Fruit fly (Drosophila melanogaster) whole organism, wandering third instar larva: ENCODE results near the gene pie.

Experiments used
- Abd-B ChIP-seq: fragments of >200 bp; optimal IDR thresholded peaks from 2 replicates; lab custom pipeline; 2017; ENCODE audit warnings: missing biosample characterization, missing genetic modification characterization
- CG32264 ChIP-seq: fragments of 200-800 bp; sonication (Bioruptor generic); optimal IDR thresholded peaks from 2 replicates; lab custom pipeline; 2016; ENCODE audit warnings: missing biosample characterization, missing genetic modification characterization
- CG9705 ChIP-seq: fragments of 200-800 bp; sonication (Bioruptor generic); optimal IDR thresholded peaks from 2 replicates; lab custom pipeline; 2018; ENCODE audit warnings: missing biosample characterization, mild to moderate bottlenecking, missing genetic modification characterization
- CrebA ChIP-seq: fragments of 200-800 bp; sonication (Bioruptor generic); optimal IDR thresholded peaks from 2 replicates; lab custom pipeline; 2016; ENCODE audit warnings: missing biosample characterization, mild to moderate bottlenecking, missing genetic modification characterization, borderline replicate concordance
- Dfd ChIP-seq: fragments of >200 bp; optimal IDR thresholded peaks from 2 replicates; lab custom pipeline; 2017; ENCODE audit warnings: missing biosample characterization, missing genetic modification characterization
- Dif ChIP-seq: fragments of 200-275, 200-300 bp; sonication (Bioruptor generic); optimal IDR thresholded peaks from 2 replicates; lab custom pipeline; 2018; ENCODE audit warnings: missing biosample characterization, missing genetic modification characterization; ENCODE audit not compliant: partially characterized antibody
- GATAd ChIP-seq: sonication (Bioruptor generic); optimal IDR thresholded peaks from 2 replicates; lab custom pipeline; 2016; ENCODE audit warnings: missing biosample characterization, missing genetic modification characterization
- HLH106 ChIP-seq: fragments of 200-800 bp; optimal IDR thresholded peaks from 3 replicates; lab custom pipeline; 2019; ENCODE audit warnings: missing biosample characterization, mild to moderate bottlenecking, missing genetic modification characterization, moderate library complexity
- Hnf4 ChIP-seq: fragments of 200-800 bp; sonication (Bioruptor generic); optimal IDR thresholded peaks from 2 replicates; lab custom pipeline; 2016; ENCODE audit warnings: missing biosample characterization, mild to moderate bottlenecking, missing genetic modification characterization
- Hr78 ChIP-seq: fragments of >200 bp; optimal IDR thresholded peaks from 2 replicates; lab custom pipeline; 2017; ENCODE audit warnings: missing biosample characterization, missing genetic modification characterization
- Hr83 ChIP-seq: fragments of 200-300 bp; sonication (Bioruptor generic); optimal IDR thresholded peaks from 2 replicates; lab custom pipeline; 2016; ENCODE audit warnings: missing biosample characterization, mild to moderate bottlenecking, missing genetic modification characterization, moderate library complexity; ENCODE audit not compliant: poor library complexity, severe bottlenecking
- Jra ChIP-seq: sonication (Bioruptor generic); optimal IDR thresholded peaks from 2 replicates; lab custom pipeline; 2016; ENCODE audit warnings: missing biosample characterization, missing genetic modification characterization
- Mio ChIP-seq: sonication (Bioruptor generic); optimal IDR thresholded peaks from 2 replicates; lab custom pipeline; 2016; ENCODE audit warnings: missing biosample characterization, missing genetic modification characterization
- Myc ChIP-seq: fragments of >200 bp; optimal IDR thresholded peaks from 2 replicates; lab custom pipeline; 2017
- N ChIP-seq: fragments of >200 bp; optimal IDR thresholded peaks from 2 replicates; lab custom pipeline; 2018; ENCODE audit warnings: missing biosample characterization, missing external identifiers, missing genetic modification characterization
- OdsH ChIP-seq: fragments of 200-800 bp; sonication (Bioruptor generic); optimal IDR thresholded peaks from 2 replicates; lab custom pipeline; 2016; ENCODE audit warnings: missing biosample characterization, mild to moderate bottlenecking, missing genetic modification characterization
- Rel ChIP-seq, 2 experiments: fragments of 200-800 bp; sonication (Bioruptor generic) in 1 of 2; optimal IDR thresholded peaks; 2 replicates in 1 of 2; 3 replicates in 1 of 2; lab custom pipeline; 2016 to 2019; ENCODE audit warnings: mild to moderate bottlenecking in 2 of 2, missing biosample characterization in 2 of 2, missing genetic modification characterization in 2 of 2, moderate library complexity in 1 of 2
- Sp1 ChIP-seq: fragments of 200-800 bp; sonication (Bioruptor generic); optimal IDR thresholded peaks from 3 replicates; lab custom pipeline; 2019; ENCODE audit warnings: missing biosample characterization, mild to moderate bottlenecking, missing genetic modification characterization, moderate library complexity
- Vsx2 ChIP-seq: fragments of 200-300, 225-300 bp; sonication (Bioruptor generic); optimal IDR thresholded peaks from 2 replicates; lab custom pipeline; 2018; ENCODE audit warnings: missing biosample characterization, missing genetic modification characterization; ENCODE audit not compliant: partially characterized antibody
- br ChIP-seq: fragments of 200-800 bp; sonication (Bioruptor generic); optimal IDR thresholded peaks from 2 replicates; lab custom pipeline; 2016; ENCODE audit warnings: missing biosample characterization, missing genetic modification characterization
- brk ChIP-seq: fragments of 200-800 bp; sonication (Bioruptor generic); optimal IDR thresholded peaks from 2 replicates; lab custom pipeline; 2016; ENCODE audit warnings: missing biosample characterization, mild to moderate bottlenecking, missing genetic modification characterization
- dmrt93B ChIP-seq: fragments of 200-800 bp; sonication (Bioruptor generic); optimal IDR thresholded peaks from 2 replicates; lab custom pipeline; 2018; ENCODE audit warnings: missing biosample characterization, mild to moderate bottlenecking, missing genetic modification characterization
- dsf ChIP-seq: sonication (Bioruptor generic); optimal IDR thresholded peaks from 2 replicates; lab custom pipeline; 2016; ENCODE audit warnings: missing biosample characterization, missing genetic modification characterization, borderline replicate concordance
- ey ChIP-seq: fragments of 200-800 bp; sonication (Bioruptor generic); optimal IDR thresholded peaks from 2 replicates; lab custom pipeline; 2016; ENCODE audit warnings: missing biosample characterization, missing genetic modification characterization
- foxo ChIP-seq, 2 experiments: fragments of 200-800 bp; sonication (Bioruptor generic); optimal IDR thresholded peaks; 2 replicates in 1 of 2; 3 replicates in 1 of 2; lab custom pipeline; 2016 to 2017; ENCODE audit warnings: missing biosample characterization in 2 of 2, missing genetic modification characterization in 2 of 2
- fru ChIP-seq: fragments of 200-800 bp; sonication (Bioruptor generic); optimal IDR thresholded peaks from 3 replicates; lab custom pipeline; 2016; ENCODE audit warnings: missing biosample characterization, mild to moderate bottlenecking, missing genetic modification characterization
- h ChIP-seq: fragments of 200-800 bp; sonication (Bioruptor generic); optimal IDR thresholded peaks from 3 replicates; lab custom pipeline; 2016; ENCODE audit warnings: missing biosample characterization, mild to moderate bottlenecking, missing genetic modification characterization
- jim ChIP-seq: fragments of 175-275, 200-325 bp; sonication (Bioruptor generic); optimal IDR thresholded peaks from 2 replicates; lab custom pipeline; 2016; ENCODE audit warnings: missing biosample characterization, mild to moderate bottlenecking, missing genetic modification characterization
- lola ChIP-seq: fragments of >200 bp; optimal IDR thresholded peaks from 2 replicates; lab custom pipeline; 2017; ENCODE audit warnings: missing biosample characterization, missing genetic modification characterization
- pan ChIP-seq: fragments of >200 bp; optimal IDR thresholded peaks from 2 replicates; lab custom pipeline; 2017
- psq ChIP-seq: fragments of 200-800 bp; sonication (Bioruptor generic); optimal IDR thresholded peaks from 3 replicates; lab custom pipeline; 2017; ENCODE audit warnings: missing biosample characterization, mild to moderate bottlenecking, missing genetic modification characterization, moderate library complexity
- rgr ChIP-seq: fragments of 200-800 bp; sonication (Bioruptor generic); optimal IDR thresholded peaks from 3 replicates; lab custom pipeline; 2016; ENCODE audit warnings: missing biosample characterization, mild to moderate bottlenecking, missing genetic modification characterization
- sage ChIP-seq: fragments of 200-800 bp; sonication (Bioruptor generic); optimal IDR thresholded peaks from 2 replicates; lab custom pipeline; 2016; ENCODE audit warnings: missing biosample characterization, mild to moderate bottlenecking, missing genetic modification characterization
- sv ChIP-seq: fragments of 200-800 bp; sonication (Bioruptor generic); optimal IDR thresholded peaks from 3 replicates; lab custom pipeline; 2016; ENCODE audit warnings: missing biosample characterization, missing genetic modification characterization
- tai ChIP-seq: sonication (Bioruptor generic); optimal IDR thresholded peaks from 2 replicates; lab custom pipeline; 2016; ENCODE audit warnings: missing biosample characterization, missing genetic modification characterization
- usp ChIP-seq: fragments of >200 bp; optimal IDR thresholded peaks from 2 replicates; lab custom pipeline; 2017; ENCODE audit warnings: missing biosample characterization, missing genetic modification characterization
- woc ChIP-seq: sonication (Bioruptor generic); optimal IDR thresholded peaks from 2 replicates; lab custom pipeline; 2016; ENCODE audit warnings: missing biosample characterization, mild to moderate bottlenecking, missing genetic modification characterization

Gene pie

DNA sequence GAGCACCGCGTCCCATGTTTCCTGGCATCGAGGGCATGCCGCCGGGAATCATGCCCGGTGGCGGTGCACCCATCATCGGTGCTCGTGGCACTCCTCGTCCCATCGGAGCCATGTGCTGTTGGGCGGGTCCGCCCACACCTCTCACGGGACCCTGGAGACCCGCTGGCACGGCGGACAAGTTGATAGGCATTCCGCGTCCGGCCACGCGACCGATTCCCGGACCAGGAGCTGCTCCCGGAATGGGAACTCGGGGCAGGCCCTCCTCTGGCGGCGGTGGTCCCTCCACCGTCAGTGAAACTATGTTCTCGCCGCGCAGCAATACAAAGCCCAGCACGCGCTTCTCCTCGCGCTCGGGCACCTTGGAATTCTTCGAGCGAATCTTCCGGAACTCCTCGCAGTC lies 3.0 kb upstream of the pie start:
- no peak for TF ChIP-seq Hr78 (GFP tag; lab: Kevin White, UChicago)
- TF ChIP-seq Sp1 (GFP tag; lab: Kevin White, UChicago), result no peak
- TF ChIP-seq h (GFP tag; lab: Kevin White, UChicago), result no peak
- no peak for TF ChIP-seq psq (GFP tag; lab: Kevin White, UChicago)
- TF ChIP-seq Dif, result no peak
- TF ChIP-seq N (GFP tag; lab: Kevin White, UChicago), result no peak
- TF ChIP-seq GATAd (GFP tag; lab: Kevin White, UChicago), result no peak
- no peak for TF ChIP-seq Rel (GFP tag; optimal IDR thresholded peaks at IDR 0.05; lab: Kevin White, UChicago)
- no peak for TF ChIP-seq Rel (tag; optimal IDR thresholded peaks at IDR 0.05; lab: Kevin White, UChicago)
- no peak for TF ChIP-seq pan
- no peak for TF ChIP-seq Abd-B (GFP tag; lab: Kevin White, UChicago)

DNA sequence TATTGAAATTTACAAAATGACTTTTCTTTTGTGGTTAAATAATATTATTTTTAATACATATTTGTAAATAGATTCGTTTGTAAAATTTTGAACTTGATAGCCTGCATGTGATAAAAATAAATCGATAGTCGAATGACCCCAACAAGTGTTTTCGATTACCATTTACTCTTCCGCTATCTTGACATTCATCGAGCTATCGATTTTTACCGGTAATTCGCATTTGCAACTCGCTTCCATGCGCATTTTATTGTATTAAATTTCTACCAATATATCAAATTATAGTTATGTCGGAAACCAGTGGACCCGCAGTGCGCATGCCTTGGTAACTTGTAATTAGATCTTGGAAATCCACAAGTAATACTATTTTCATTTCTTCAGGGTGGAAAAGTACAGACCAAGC lies 3.6 kb downstream of the pie start, which contains the start of gene RfC3:
RfC3 (plus strand) TSS at position 210 of the 400 bp plus-strand sequence.
- TF ChIP-seq ey (GFP tag; lab: Kevin White, UChicago), result no peak
- no peak for TF ChIP-seq br (GFP tag; lab: Kevin White, UChicago)
- TF ChIP-seq usp (GFP tag; lab: Kevin White, UChicago), result no peak
- no peak for TF ChIP-seq jim (GFP tag; lab: Kevin White, UChicago)
- TF ChIP-seq Myc (lab: Kevin White, UChicago), result no peak
- TF ChIP-seq dmrt93B, result no peak
- TF ChIP-seq Hr83 (GFP tag; lab: Kevin White, UChicago), result no peak
- TF ChIP-seq tai (GFP tag; lab: Kevin White, UChicago), result no peak
- no peak for TF ChIP-seq pan
- TF ChIP-seq CG9705 (GFP tag; lab: Kevin White, UChicago), result no peak
- no peak for TF ChIP-seq fru (GFP tag; lab: Kevin White, UChicago)
- no peak for TF ChIP-seq sage (GFP tag; lab: Kevin White, UChicago)

DNA sequence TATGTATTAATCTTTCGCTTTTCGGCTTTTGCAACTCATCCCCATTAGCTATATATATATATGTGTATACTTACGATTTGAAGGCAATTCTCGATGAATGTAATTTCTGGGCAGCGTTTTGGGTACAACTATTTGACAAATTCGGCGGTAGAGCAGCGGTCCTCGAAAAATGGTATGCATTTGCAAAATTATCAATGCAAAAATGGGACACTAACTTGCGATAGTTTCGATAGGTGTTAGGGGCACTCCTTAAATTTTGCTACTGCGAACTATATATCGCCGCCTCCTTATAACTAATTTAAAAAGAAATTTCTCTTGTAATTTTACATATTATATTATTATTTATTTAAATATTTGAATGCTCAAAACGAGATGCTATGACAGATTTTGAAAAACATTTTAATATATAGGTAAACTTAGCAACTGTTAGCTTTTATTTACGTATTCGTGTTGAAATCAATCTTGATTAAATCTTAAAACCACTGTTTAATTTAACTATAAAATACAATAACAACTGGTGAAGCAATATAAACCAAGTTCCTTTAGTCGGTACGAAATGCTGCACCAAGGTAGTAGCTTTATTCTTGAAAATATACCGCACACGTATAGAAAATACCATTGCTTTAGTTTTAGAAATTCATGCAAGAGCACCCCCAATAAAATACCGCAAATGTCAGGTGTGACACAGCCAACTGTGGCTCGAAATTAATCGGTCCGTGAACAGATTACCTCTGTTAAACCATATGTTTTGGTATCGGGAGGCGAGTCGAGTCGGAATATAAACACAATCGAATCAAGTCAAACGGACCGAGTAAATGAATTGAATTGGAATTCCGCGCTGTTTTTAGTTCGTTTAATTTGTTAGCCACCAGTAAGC lies 9.1 kb downstream of the pie start, which contains the start of the genes CG5355 and Klp31E:
CG5355 (minus strand) TSS at position 213 of the 877 bp plus-strand sequence.
Klp31E (plus strand) TSS at position 767 of the 877 bp plus-strand sequence.
- TF ChIP-seq sage (GFP tag; lab: Kevin White, UChicago) (no peak), OdsH (GFP tag; lab: Kevin White, UChicago) (peak; percentile 5), psq (GFP tag; lab: Kevin White, UChicago) (peak; percentile 63), tai (GFP tag; lab: Kevin White, UChicago) (peak; percentile 5), woc (GFP tag; lab: Kevin White, UChicago) (peak; percentile 53), CG9705 (GFP tag; lab: Kevin White, UChicago) (peak; percentile 44), Hnf4 (GFP tag; lab: Kevin White, UChicago) (peak; percentile 21), HLH106 (peak; percentile 75), Sp1 (GFP tag; lab: Kevin White, UChicago) (peak; percentile 61), Mio (GFP tag; lab: Kevin White, UChicago) (no peak), h (GFP tag; lab: Kevin White, UChicago) (no peak), ey (GFP tag; lab: Kevin White, UChicago) (peak; percentile 41), CG32264 (GFP tag; lab: Kevin White, UChicago) (peak; percentile 28), N (GFP tag; lab: Kevin White, UChicago) (no peak), Hr83 (GFP tag; lab: Kevin White, UChicago) (peak; percentile 49), brk (GFP tag; lab: Kevin White, UChicago) (no peak)

DNA sequence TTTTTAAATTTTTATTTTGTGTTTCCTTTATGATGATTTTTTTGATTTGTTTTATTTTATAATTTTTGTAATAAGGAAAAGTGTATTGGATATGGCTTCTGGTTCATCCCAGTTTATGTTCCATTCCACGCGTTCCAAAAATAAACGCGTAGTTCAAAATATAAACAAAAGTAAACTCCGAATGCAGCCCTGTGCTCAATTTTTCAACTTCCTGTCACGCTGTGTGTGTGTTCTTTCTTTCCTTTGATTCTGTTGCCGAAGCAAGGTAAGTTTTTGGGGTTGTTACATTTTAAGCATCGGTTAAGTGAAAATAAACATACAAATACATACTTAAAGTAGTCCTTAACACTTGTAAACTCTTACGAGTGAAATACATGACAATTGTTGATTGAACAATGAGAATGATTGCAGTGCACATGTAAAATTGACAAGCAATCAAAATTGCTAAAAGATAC lies 14.4 kb downstream of the pie start, which contains the start of the genes Ip259 and RpS27A:
Ip259 (plus strand) TSS at position 231 of the 455 bp plus-strand sequence.
RpS27A (plus strand) TSS at position 231 of the 455 bp plus-strand sequence.
- peak; percentile 83 for TF ChIP-seq rgr (GFP tag; lab: Kevin White, UChicago)
- peak; percentile 55 for TF ChIP-seq CG32264 (GFP tag; lab: Kevin White, UChicago)
- TF ChIP-seq Jra (GFP tag; lab: Kevin White, UChicago), result peak; percentile 38
- TF ChIP-seq Myc (lab: Kevin White, UChicago), result peak; percentile 70
- peak; percentile 66 for TF ChIP-seq tai (GFP tag; lab: Kevin White, UChicago)
- TF ChIP-seq sage (GFP tag; lab: Kevin White, UChicago), result peak; percentile 39
- TF ChIP-seq Dfd (GFP tag; lab: Kevin White, UChicago), result no peak
- TF ChIP-seq pan, result no peak
- TF ChIP-seq GATAd (GFP tag; lab: Kevin White, UChicago), result no peak
- TF ChIP-seq h (GFP tag; lab: Kevin White, UChicago), result no peak
- TF ChIP-seq Hr83 (GFP tag; lab: Kevin White, UChicago), result peak; percentile 86
- peak; percentile 64 for TF ChIP-seq Hnf4 (GFP tag; lab: Kevin White, UChicago)
- TF ChIP-seq Vsx2 (GFP tag; lab: Kevin White, UChicago), result no peak
- peak; percentile 68 for TF ChIP-seq HLH106
- no peak for TF ChIP-seq lola (GFP tag; lab: Kevin White, UChicago)
- peak; percentile 81 for TF ChIP-seq CG9705 (GFP tag; lab: Kevin White, UChicago)
- peak; percentile 37 for TF ChIP-seq ey (GFP tag; lab: Kevin White, UChicago)
- peak; percentile 24 for TF ChIP-seq Mio (GFP tag; lab: Kevin White, UChicago)
- no peak for TF ChIP-seq fru (GFP tag; lab: Kevin White, UChicago)
- peak; percentile 39 for TF ChIP-seq Dif
- peak; percentile 84 for TF ChIP-seq woc (GFP tag; lab: Kevin White, UChicago)
- TF ChIP-seq foxo (GFP tag; optimal IDR thresholded peaks at IDR 0.05; lab: Kevin White, UChicago), result peak in 1 of 2 experiments; percentile 2
- peak; percentile 26 for TF ChIP-seq dsf (GFP tag; lab: Kevin White, UChicago)
- TF ChIP-seq sv, result no peak
- TF ChIP-seq psq (GFP tag; lab: Kevin White, UChicago), result peak; percentile 38
- peak; percentile 22 for TF ChIP-seq brk (GFP tag; lab: Kevin White, UChicago)
- TF ChIP-seq CrebA (GFP tag; lab: Kevin White, UChicago), result no peak
